Fruit fly (Drosophila melanogaster) whole organism, prepupa: ENCODE data around the gene E2f2.
A peak's percentile ranks its signal among the peaks of the same experiment; 100 is the strongest.

Source experiments
- Blimp-1 ChIP-seq: fragments of 200-800 bp; sonication (Bioruptor generic); optimal IDR thresholded peaks from 3 replicates; lab custom pipeline; 2017; ENCODE audit warnings: missing biosample characterization, missing genetic modification characterization, mild to moderate bottlenecking, moderate library complexity, missing genetic modification reagents
- CG10669 ChIP-seq: fragments of 200-800 bp; sonication (Bioruptor generic); optimal IDR thresholded peaks from 3 replicates; lab custom pipeline; 2018; ENCODE audit warnings: missing biosample characterization, mild to moderate bottlenecking, missing genetic modification characterization, moderate library complexity
- CG11902 ChIP-seq: fragments of 200-800 bp; sonication (Bioruptor generic); optimal IDR thresholded peaks from 3 replicates; lab custom pipeline; 2016; ENCODE audit warnings: missing biosample characterization, missing genetic modification characterization
- CG16779 ChIP-seq: fragments of 200-800 bp; sonication (Bioruptor generic); optimal IDR thresholded peaks from 3 replicates; lab custom pipeline; 2017; ENCODE audit warnings: missing biosample characterization, mild to moderate bottlenecking, missing genetic modification characterization
- CG3032 ChIP-seq: fragments of 200-800 bp; optimal IDR thresholded peaks from 2 replicates; lab custom pipeline; 2019; ENCODE audit warnings: missing biosample characterization, mild to moderate bottlenecking, missing genetic modification characterization, moderate library complexity
- CG34406 ChIP-seq: fragments of 200-800 bp; sonication (Bioruptor generic); optimal IDR thresholded peaks from 3 replicates; lab custom pipeline; 2016; ENCODE audit warnings: missing biosample characterization, missing genetic modification characterization
- CG4318 ChIP-seq: fragments of 200-800 bp; sonication (Bioruptor generic); optimal IDR thresholded peaks from 3 replicates; lab custom pipeline; 2017; ENCODE audit warnings: missing biosample characterization, mild to moderate bottlenecking, missing genetic modification characterization
- CG6163 ChIP-seq: fragments of 200-800 bp; sonication (Bioruptor generic); IDR thresholded peaks from 3 replicates; pipeline ENCODE4 v1.3.6; 2022; ENCODE audit warnings: missing biosample characterization, missing genetic modification characterization
- CG6808 ChIP-seq: fragments of 200-800 bp; sonication (Bioruptor generic); optimal IDR thresholded peaks from 3 replicates; lab custom pipeline; 2017; ENCODE audit warnings: missing biosample characterization, missing genetic modification characterization, mild to moderate bottlenecking, moderate library complexity, missing genetic modification reagents
- CG7368 ChIP-seq: fragments of 200-800 bp; sonication (Bioruptor generic); optimal IDR thresholded peaks from 3 replicates; lab custom pipeline; 2016; ENCODE audit warnings: missing biosample characterization, missing genetic modification characterization
- CG8119 ChIP-seq: fragments of 200-800 bp; sonication (Bioruptor generic); IDR thresholded peaks from 3 replicates; pipeline ENCODE4 v1.3.6; 2022; ENCODE audit warnings: missing biosample characterization, missing genetic modification characterization
- CG9139 ChIP-seq: fragments of 200-800 bp; sonication (Bioruptor generic); optimal IDR thresholded peaks from 3 replicates; lab custom pipeline; 2017; ENCODE audit warnings: missing biosample characterization, mild to moderate bottlenecking, missing genetic modification characterization
- Eip78C ChIP-seq: fragments of 200-800 bp; sonication (Bioruptor generic); peaks from one replicate; lab custom pipeline; 2016; ENCODE audit warnings: missing biosample characterization, missing genetic modification characterization
- Eip93F ChIP-seq: fragments of 200-800 bp; sonication (Bioruptor generic); optimal IDR thresholded peaks from 2 replicates; lab custom pipeline; 2016; ENCODE audit warnings: missing biosample characterization, mild to moderate bottlenecking, missing genetic modification characterization
- Ets96B ChIP-seq: fragments of 200-800 bp; optimal IDR thresholded peaks from 2 replicates; lab custom pipeline; 2019; ENCODE audit warnings: missing biosample characterization, mild to moderate bottlenecking, missing genetic modification characterization, moderate library complexity
- Hr4 ChIP-seq: fragments of 200-800 bp; sonication (Bioruptor generic); optimal IDR thresholded peaks from 3 replicates; lab custom pipeline; 2016; ENCODE audit warnings: missing biosample characterization, missing genetic modification characterization
- Lpt ChIP-seq: fragments of 200-800 bp; sonication (Bioruptor generic); optimal IDR thresholded peaks from 3 replicates; lab custom pipeline; 2016; ENCODE audit warnings: missing biosample characterization, missing genetic modification characterization
- Smox ChIP-seq: fragments of 200-800 bp; sonication (Bioruptor generic); optimal IDR thresholded peaks from 3 replicates; lab custom pipeline; 2016; ENCODE audit warnings: missing biosample characterization, missing genetic modification characterization
- Sox102F ChIP-seq: fragments of 200-800 bp; sonication (Bioruptor generic); optimal IDR thresholded peaks from 2 replicates; lab custom pipeline; 2016; ENCODE audit warnings: missing biosample characterization, mild to moderate bottlenecking, missing genetic modification characterization
- Sox14 ChIP-seq: fragments of 200-800 bp; sonication (Bioruptor generic); optimal IDR thresholded peaks from 3 replicates; lab custom pipeline; 2016; ENCODE audit warnings: missing biosample characterization, missing genetic modification characterization
- Sox15 ChIP-seq: fragments of 200-800 bp; sonication (Bioruptor generic); optimal IDR thresholded peaks from 3 replicates; lab custom pipeline; 2016; ENCODE audit warnings: missing biosample characterization, missing genetic modification characterization
- achi ChIP-seq: fragments of 200-800 bp; sonication (Bioruptor generic); optimal IDR thresholded peaks from 3 replicates; lab custom pipeline; 2016; ENCODE audit warnings: missing biosample characterization, missing genetic modification characterization
- acj6 ChIP-seq: fragments of 200-800 bp; sonication (Bioruptor generic); optimal IDR thresholded peaks from 3 replicates; lab custom pipeline; 2016; ENCODE audit warnings: missing biosample characterization, missing genetic modification characterization
- cyc ChIP-seq: fragments of 200-800 bp; sonication (Bioruptor generic); optimal IDR thresholded peaks from 3 replicates; lab custom pipeline; 2016; ENCODE audit warnings: missing biosample characterization, missing genetic modification characterization
- dac ChIP-seq: fragments of 200-800 bp; sonication (Bioruptor generic); optimal IDR thresholded peaks from 2 replicates; lab custom pipeline; 2017; ENCODE audit warnings: missing biosample characterization, mild to moderate bottlenecking, missing genetic modification characterization
- dsx ChIP-seq: fragments of 200-800 bp; optimal IDR thresholded peaks from 3 replicates; lab custom pipeline; 2019; ENCODE audit warnings: missing biosample characterization, mild to moderate bottlenecking, missing genetic modification characterization, moderate library complexity; ENCODE audit not compliant: poor library complexity, severe bottlenecking
- esn ChIP-seq: fragments of 200-800 bp; sonication (Bioruptor generic); optimal IDR thresholded peaks from 2 replicates; lab custom pipeline; 2016; ENCODE audit warnings: missing biosample characterization, mild to moderate bottlenecking, missing genetic modification characterization, moderate library complexity
- fd59A ChIP-seq: fragments of 200-800 bp; sonication (Bioruptor generic); optimal IDR thresholded peaks from 2 replicates; lab custom pipeline; 2017; ENCODE audit warnings: missing biosample characterization, mild to moderate bottlenecking, missing genetic modification characterization, missing genetic modification reagents
- fkh ChIP-seq: fragments of 200-800 bp; sonication (Bioruptor generic); optimal IDR thresholded peaks from 3 replicates; lab custom pipeline; 2017; ENCODE audit warnings: missing biosample characterization, mild to moderate bottlenecking, missing genetic modification characterization, moderate library complexity
- lz ChIP-seq: fragments of 200-800 bp; sonication (Bioruptor generic); optimal IDR thresholded peaks from 3 replicates; lab custom pipeline; 2016; ENCODE audit warnings: missing biosample characterization, missing genetic modification characterization
- pdm3 ChIP-seq: fragments of 200-800 bp; sonication (Bioruptor generic); optimal IDR thresholded peaks from 3 replicates; lab custom pipeline; 2016; ENCODE audit warnings: missing biosample characterization, missing genetic modification characterization
- ss ChIP-seq, 2 experiments: fragments of 200-800 bp; sonication (Bioruptor generic); optimal IDR thresholded peaks; 2 replicates in 1 of 2; 3 replicates in 1 of 2; lab custom pipeline; 2017 to 2018; ENCODE audit warnings: mild to moderate bottlenecking in 2 of 2, missing biosample characterization in 2 of 2, missing genetic modification characterization in 2 of 2, moderate library complexity in 1 of 2
- svp ChIP-seq: fragments of 200-800 bp; sonication (Bioruptor generic); peaks from one replicate; lab custom pipeline; 2016; ENCODE audit warnings: missing biosample characterization, missing genetic modification characterization
- topi ChIP-seq: fragments of 200-800 bp; sonication (Bioruptor generic); optimal IDR thresholded peaks from 3 replicates; lab custom pipeline; 2016; ENCODE audit warnings: missing biosample characterization, missing genetic modification characterization
- vri ChIP-seq: fragments of 200-800 bp; sonication (Bioruptor generic); optimal IDR thresholded peaks from 3 replicates; lab custom pipeline; 2016; ENCODE audit warnings: missing biosample characterization, mild to moderate bottlenecking, missing genetic modification characterization

Gene E2f2

DNA sequence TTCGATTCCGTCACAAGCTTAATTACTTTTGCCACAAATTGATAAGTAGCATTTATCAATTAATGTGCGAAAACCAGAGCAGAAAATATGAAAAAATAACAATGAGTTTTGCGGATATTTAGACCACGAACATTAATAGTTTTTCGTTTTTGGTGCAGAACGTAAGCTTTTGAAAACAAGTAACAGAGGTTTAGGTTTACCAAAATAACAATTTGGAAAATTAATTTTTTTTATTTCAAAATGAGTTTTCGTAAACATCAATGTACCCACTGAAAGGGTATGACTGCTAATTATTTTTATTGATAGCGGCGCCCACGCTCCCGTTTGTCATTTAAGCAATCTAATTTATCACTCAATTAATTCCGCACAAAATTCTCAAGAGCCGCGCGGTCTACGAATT is 38.8 kb upstream of the E2f2 start:
- TF ChIP-seq CG16779 (tag; lab: Kevin White, UChicago), result no peak
- TF ChIP-seq CG8119, result no peak
- TF ChIP-seq CG3032 (tag; lab: Kevin White, UChicago), result no peak
- no peak for TF ChIP-seq Sox102F (GFP tag; lab: Kevin White, UChicago)
- TF ChIP-seq Eip93F, result no peak
- TF ChIP-seq Sox15, result no peak
- no peak for TF ChIP-seq CG7368
- TF ChIP-seq fd59A, result no peak
- TF ChIP-seq Blimp-1 (GFP tag; lab: Kevin White, UChicago), result no peak
- no peak for TF ChIP-seq Ets96B (tag; lab: Kevin White, UChicago)
- TF ChIP-seq CG6163 (GFP tag; lab: Robert Waterston, UW), result no peak
- no peak for TF ChIP-seq acj6 (GFP tag; lab: Kevin White, UChicago)
- no peak for TF ChIP-seq Eip78C (GFP tag; lab: Kevin White, UChicago)
- TF ChIP-seq lz (GFP tag; lab: Kevin White, UChicago), result no peak
- no peak for TF ChIP-seq esn (GFP tag; lab: Kevin White, UChicago)
- TF ChIP-seq CG11902, result no peak
- TF ChIP-seq dac, result no peak

DNA sequence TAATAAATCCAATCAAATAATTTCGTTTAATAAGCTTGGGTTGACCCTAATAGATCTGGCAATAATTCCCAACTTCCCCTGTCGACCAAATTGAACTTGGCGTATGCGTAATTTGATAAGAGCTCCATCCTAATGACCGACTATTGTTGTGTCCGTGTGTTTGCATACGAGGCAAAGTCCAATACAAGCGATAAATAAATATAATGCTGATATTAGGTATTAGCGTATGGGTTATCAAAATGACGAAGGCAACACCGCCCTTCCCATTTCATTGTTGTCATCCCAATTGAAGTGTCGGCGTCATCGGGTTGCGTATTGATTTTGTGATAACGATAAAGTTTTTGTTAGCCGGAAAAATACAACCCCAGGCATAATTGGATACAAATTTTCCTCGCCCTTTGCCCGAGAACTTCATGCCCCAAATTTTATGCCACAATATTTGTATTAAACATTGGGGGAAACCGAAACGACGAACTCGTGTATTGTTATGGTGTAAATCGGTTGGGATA is 32.8 kb upstream of the E2f2 start:
- TF ChIP-seq fkh (GFP tag; lab: Kevin White, UChicago), result peak; percentile 50
- no peak for TF ChIP-seq Hr4 (GFP tag; lab: Kevin White, UChicago)

- TF ChIP-seq ss (GFP tag; optimal IDR thresholded peaks at IDR 0.05; lab: Kevin White, UChicago) (peak in 1 of 2 experiments; percentile 52), CG10669 (GFP tag; lab: Kevin White, UChicago) (no peak)
- TF ChIP-seq, all 60 proteins: peak for 1
Measured at dm6 chr2L:21187753-21188152, 31.2 kb upstream of the E2f2 start.

- TF ChIP-seq dsx (GFP tag; lab: Kevin White, UChicago) (no peak), Eip78C (GFP tag; lab: Kevin White, UChicago) (no peak), CG4318 (no peak), CG34406 (GFP tag; lab: Kevin White, UChicago) (no peak), pdm3 (GFP tag; lab: Kevin White, UChicago) (no peak), Lpt (no peak), Hr4 (GFP tag; lab: Kevin White, UChicago) (no peak), CG9139 (no peak), Eip93F (peak; percentile 66)
Measured at dm6 chr2L:21179615-21180031, 23.1 kb upstream of the E2f2 start, which contains the start of the genes bur and Mcm10. Gene bur (minus strand): TSS chr2L:21179683. Gene Mcm10 (plus strand): TSS chr2L:21179933.

dm6 chr2L:21179217-21179520 is 22.6 kb upstream of the E2f2 start:
- TF ChIP-seq topi (GFP tag; lab: Kevin White, UChicago), result no peak
- TF ChIP-seq CG4318, result no peak
- TF ChIP-seq fd59A, result no peak
- TF ChIP-seq CG6808, result no peak
- no peak for TF ChIP-seq achi (GFP tag; lab: Kevin White, UChicago)
- no peak for TF ChIP-seq dac
- no peak for TF ChIP-seq Sox14 (GFP tag; lab: Kevin White, UChicago)
- no peak for TF ChIP-seq Blimp-1 (GFP tag; lab: Kevin White, UChicago)
- TF ChIP-seq CG11902, result no peak
- no peak for TF ChIP-seq vri (GFP tag; lab: Kevin White, UChicago)
- TF ChIP-seq Sox102F (GFP tag; lab: Kevin White, UChicago), result no peak
- no peak for TF ChIP-seq dsx (GFP tag; lab: Kevin White, UChicago)
- no peak for TF ChIP-seq svp (GFP tag; lab: Kevin White, UChicago)
- no peak for TF ChIP-seq cyc
- no peak for TF ChIP-seq Smox (GFP tag; lab: Kevin White, UChicago)
